Worm (Caenorhabditis elegans) whole organism, young adult: ENCODE measurements around the gene eff-1.

ENCODE experiments used
- C06A6.2 ChIP-seq: fragments of 200-800 bp; sonication (Bioruptor generic); conservative IDR thresholded peaks from 2 replicates; pipeline ENCODE4 v1.3.6; 2022; ENCODE audit warnings: missing genetic modification characterization, missing compliant biosample characterization
- D2030.7 ChIP-seq: fragments of 200-800 bp; sonication (Bioruptor generic); IDR thresholded peaks from 2 replicates; pipeline ENCODE4 v1.3.6; 2022; ENCODE audit warnings: missing genetic modification reagents, missing genetic modification characterization, missing compliant biosample characterization
- F22D6.2 ChIP-seq: sonication (generic microtip); optimal IDR thresholded peaks from 2 replicates; lab custom pipeline; 2016; ENCODE audit warnings: mild to moderate bottlenecking, missing genetic modification characterization, missing compliant biosample characterization
- F39B2.1 ChIP-seq: fragments of 200-800 bp; sonication (Bioruptor generic); IDR thresholded peaks from 2 replicates; pipeline ENCODE4 v1.3.6; 2022; ENCODE audit warnings: missing genetic modification reagents, missing genetic modification characterization, missing compliant biosample characterization
- F49E8.2 ChIP-seq: sonication (generic microtip); optimal IDR thresholded peaks from 3 replicates; lab custom pipeline; 2017; ENCODE audit warnings: missing genetic modification characterization, mild to moderate bottlenecking, missing compliant biosample characterization, antibody characterized with exemption, moderate library complexity; ENCODE audit not compliant: insufficient read depth
- F57C9.4 ChIP-seq: sonication (generic microtip); optimal IDR thresholded peaks from 2 replicates; lab custom pipeline; 2017; ENCODE audit warnings: mild to moderate bottlenecking, missing genetic modification characterization, missing compliant biosample characterization
- T26A5.8 ChIP-seq: sonication (generic microtip); optimal IDR thresholded peaks from 2 replicates; lab custom pipeline; 2016; ENCODE audit warnings: missing genetic modification characterization, missing compliant biosample characterization
- Y53G8AR.9 ChIP-seq: fragments of 200-800 bp; sonication (Bioruptor generic); conservative IDR thresholded peaks from 2 replicates; pipeline ENCODE4 v1.3.6; 2022; ENCODE audit warnings: missing genetic modification reagents, missing genetic modification characterization, missing compliant biosample characterization
- Y79H2A.3 ChIP-seq: fragments of 200-800 bp; sonication (Bioruptor generic); conservative IDR thresholded peaks from 2 replicates; pipeline ENCODE4 v1.3.6; 2022; ENCODE audit warnings: missing genetic modification reagents, missing genetic modification characterization, missing compliant biosample characterization
- akir-1 ChIP-seq: fragments of 200-800 bp; sonication (Bioruptor generic); optimal IDR thresholded peaks from 2 replicates; lab custom pipeline; 2018; ENCODE audit warnings: mild to moderate bottlenecking, missing genetic modification characterization, moderate library complexity, missing compliant biosample characterization
- aptf-3 ChIP-seq: fragments of 200-800 bp; sonication (Bioruptor generic); IDR thresholded peaks from 2 replicates; pipeline ENCODE4 v1.3.6; 2022; ENCODE audit warnings: missing genetic modification characterization, missing compliant biosample characterization
- athp-1 ChIP-seq: sonication (generic microtip); optimal IDR thresholded peaks from 2 replicates; lab custom pipeline; 2017; ENCODE audit warnings: mild to moderate bottlenecking, missing genetic modification characterization, missing compliant biosample characterization
- bed-2 ChIP-seq: fragments of 200-800 bp; sonication (Bioruptor generic); IDR thresholded peaks from 2 replicates; pipeline ENCODE4 v1.3.6; 2022; ENCODE audit warnings: missing genetic modification reagents, missing genetic modification characterization, missing compliant biosample characterization
- ceh-100 ChIP-seq: fragments of 200-800 bp; sonication (Bioruptor generic); IDR thresholded peaks from 2 replicates; pipeline ENCODE4 v1.3.6; 2022; ENCODE audit warnings: missing genetic modification reagents, missing genetic modification characterization, missing compliant biosample characterization
- ceh-27 ChIP-seq: fragments of 200-800 bp; sonication (Bioruptor generic); optimal IDR thresholded peaks from 2 replicates; lab custom pipeline; 2018; ENCODE audit warnings: mild to moderate bottlenecking, missing genetic modification characterization, moderate library complexity, missing compliant biosample characterization
- ceh-79 ChIP-seq: sonication (generic microtip); optimal IDR thresholded peaks from 2 replicates; lab custom pipeline; 2017; ENCODE audit warnings: mild to moderate bottlenecking, missing genetic modification characterization, missing compliant biosample characterization
- fkh-3 ChIP-seq: sonication (generic microtip); optimal IDR thresholded peaks from 2 replicates; lab custom pipeline; 2016; ENCODE audit warnings: mild to moderate bottlenecking, missing genetic modification characterization, missing compliant biosample characterization
- him-1 ChIP-seq: sonication (generic microtip); optimal IDR thresholded peaks from 2 replicates; lab custom pipeline; 2016; ENCODE audit warnings: missing genotype, missing genetic modification reagents, missing genetic modification characterization, missing compliant biosample characterization
- hlh-12 ChIP-seq: sonication (generic microtip); optimal IDR thresholded peaks from 2 replicates; lab custom pipeline; 2016; ENCODE audit warnings: missing genetic modification characterization, missing compliant biosample characterization
- hsf-1 ChIP-seq: fragments of 200-800 bp; sonication (Bioruptor generic); IDR thresholded peaks from 2 replicates; pipeline ENCODE4 v1.3.6; 2022; ENCODE audit warnings: missing genetic modification reagents, missing genetic modification characterization, missing compliant biosample characterization
- lin-26 ChIP-seq: fragments of 200-800 bp; sonication (Bioruptor generic); IDR thresholded peaks from 2 replicates; pipeline ENCODE4 v1.3.6; 2022; ENCODE audit warnings: missing genetic modification reagents, missing genetic modification characterization, missing compliant biosample characterization
- lsl-1 ChIP-seq: fragments of 200-800 bp; sonication (Bioruptor generic); optimal IDR thresholded peaks from 2 replicates; lab custom pipeline; 2018; ENCODE audit warnings: mild to moderate bottlenecking, missing genetic modification characterization, moderate library complexity, missing compliant biosample characterization
- madf-10 ChIP-seq: sonication (generic microtip); optimal IDR thresholded peaks from 2 replicates; lab custom pipeline; 2016; ENCODE audit warnings: mild to moderate bottlenecking, missing genetic modification characterization, missing compliant biosample characterization
- madf-3 ChIP-seq: fragments of 200-800 bp; sonication (Bioruptor generic); IDR thresholded peaks from 2 replicates; pipeline ENCODE4 v1.3.6; 2022; ENCODE audit warnings: missing genetic modification reagents, missing genetic modification characterization, missing compliant biosample characterization
- mxl-1 ChIP-seq: sonication (generic microtip); optimal IDR thresholded peaks from 2 replicates; lab custom pipeline; 2016; ENCODE audit warnings: missing genetic modification characterization, missing compliant biosample characterization
- nfya-2 ChIP-seq: fragments of 200-800 bp; sonication (Bioruptor generic); IDR thresholded peaks from 2 replicates; pipeline ENCODE4 v1.3.6; 2022; ENCODE audit warnings: missing genetic modification reagents, missing genetic modification characterization, missing compliant biosample characterization
- nhr-27 ChIP-seq: fragments of 200-800 bp; sonication (Bioruptor generic); optimal IDR thresholded peaks from 2 replicates; lab custom pipeline; 2018; ENCODE audit warnings: mild to moderate bottlenecking, missing genetic modification characterization, moderate library complexity, missing compliant biosample characterization
- nhr-80 ChIP-seq: sonication (generic microtip); optimal IDR thresholded peaks from 2 replicates; lab custom pipeline; 2016; ENCODE audit warnings: missing genetic modification characterization, missing compliant biosample characterization
- nhr-90 ChIP-seq: sonication (generic microtip); optimal IDR thresholded peaks from 2 replicates; lab custom pipeline; 2016; ENCODE audit warnings: missing genotype, mild to moderate bottlenecking, missing genetic modification characterization, missing compliant biosample characterization
- rec-8 ChIP-seq, 2 experiments: sonication (generic microtip); optimal IDR thresholded peaks; 2 replicates each; lab custom pipeline; 2016; ENCODE audit warnings: mild to moderate bottlenecking in 2 of 2, missing genetic modification characterization in 2 of 2, missing genetic modification reagents in 2 of 2, missing genotype in 2 of 2, missing biosample characterization in 1 of 2, missing compliant biosample characterization in 1 of 2, moderate library complexity in 1 of 2
- repo-1 ChIP-seq: sonication (generic microtip); optimal IDR thresholded peaks from 2 replicates; lab custom pipeline; 2017; ENCODE audit warnings: mild to moderate bottlenecking, missing genetic modification characterization, missing compliant biosample characterization
- sdz-38 ChIP-seq: sonication (generic microtip); optimal IDR thresholded peaks from 2 replicates; lab custom pipeline; 2016; ENCODE audit warnings: missing genotype, missing genetic modification characterization, missing compliant biosample characterization
- snpc-1.1 ChIP-seq: sonication (generic microtip); optimal IDR thresholded peaks from 2 replicates; lab custom pipeline; 2017; ENCODE audit warnings: missing genetic modification characterization, mild to moderate bottlenecking, missing compliant biosample characterization, antibody characterized with exemption, moderate library complexity, missing genotype, missing genetic modification reagents; ENCODE audit not compliant: insufficient read depth
- snpc-1.3 ChIP-seq: sonication (generic microtip); optimal IDR thresholded peaks from 2 replicates; lab custom pipeline; 2017; ENCODE audit warnings: missing genetic modification characterization, mild to moderate bottlenecking, missing compliant biosample characterization, antibody characterized with exemption, moderate library complexity, missing genotype, missing genetic modification reagents; ENCODE audit not compliant: insufficient read depth
- zfh-2 ChIP-seq: fragments of 200-800 bp; sonication (Bioruptor generic); conservative IDR thresholded peaks from 2 replicates; pipeline ENCODE4 v1.3.6; 2022; ENCODE audit warnings: missing genetic modification reagents, missing genetic modification characterization, missing compliant biosample characterization
- ztf-18 ChIP-seq: sonication (generic microtip); optimal IDR thresholded peaks from 2 replicates; lab custom pipeline; 2016; ENCODE audit warnings: missing genotype, mild to moderate bottlenecking, missing genetic modification characterization, missing compliant biosample characterization

Gene eff-1

DNA sequence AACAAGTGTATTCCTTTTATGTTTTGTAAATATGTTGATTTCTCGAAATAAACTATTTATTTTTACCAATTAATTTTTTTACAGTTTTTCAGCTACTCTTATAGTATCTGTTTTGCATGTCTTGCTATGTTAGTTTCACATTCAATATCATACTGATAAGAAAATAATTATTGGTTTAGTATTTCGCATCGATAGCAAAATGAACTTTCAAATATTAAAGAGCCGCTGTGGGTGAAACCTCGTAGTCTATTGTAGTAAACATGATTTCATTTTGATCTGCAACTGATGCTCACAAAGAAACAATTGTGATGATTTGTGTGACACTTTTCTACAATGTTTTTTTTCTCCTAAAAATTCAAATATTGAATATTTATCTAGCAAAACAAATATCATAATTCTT is 45.7 kb downstream of the eff-1 start:
- TF ChIP-seq zfh-2 (GFP tag; lab: Robert Waterston, UW) (no peak), ceh-27 (GFP tag; lab: Kevin White, UChicago) (no peak), snpc-1.3 (tag; lab: Kevin White, UChicago) (no peak), nhr-90 (tag; lab: Kevin White, UChicago) (no peak), sdz-38 (tag; lab: Kevin White, UChicago) (no peak), C06A6.2 (GFP tag; lab: Robert Waterston, UW) (no peak), madf-10 (tag; lab: Kevin White, UChicago) (no peak), hlh-12 (no peak), lin-26 (GFP tag; lab: Robert Waterston, UW) (no peak), nhr-80 (tag; lab: Kevin White, UChicago) (no peak), rec-8 (tag; optimal IDR thresholded peaks at IDR 0.05; lab: Kevin White, UChicago) (no peak)

DNA sequence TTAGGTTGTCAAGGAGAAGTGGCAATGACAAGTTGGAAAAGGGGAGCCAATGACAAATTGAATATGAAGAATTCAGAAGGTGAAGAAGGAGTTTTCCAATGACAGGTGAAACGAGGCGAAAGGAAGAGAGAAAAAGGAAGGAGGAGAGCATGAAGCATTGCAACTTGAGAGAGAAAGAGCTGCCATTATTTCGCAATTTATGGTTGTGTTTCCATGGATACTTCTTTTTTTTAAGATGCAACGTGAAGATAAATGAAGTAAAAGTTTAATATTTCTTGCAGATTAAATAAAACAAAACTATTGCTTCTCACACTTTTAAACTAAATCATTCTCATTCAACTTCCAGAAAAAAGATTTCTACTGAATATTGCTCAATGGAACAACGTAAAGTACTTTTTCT is 47.7 kb downstream of the eff-1 start, which contains the start of gene F49E12.8:
TSS of gene F49E12.8 (minus strand) at position 101 of the 400 bp plus-strand sequence.
- TF ChIP-seq D2030.7 (GFP tag; lab: Robert Waterston, UW) (no peak), aptf-3 (no peak), F39B2.1 (GFP tag; lab: Robert Waterston, UW) (no peak), fkh-3 (tag; lab: Kevin White, UChicago) (no peak), madf-10 (tag; lab: Kevin White, UChicago) (no peak), F57C9.4 (no peak), nfya-2 (GFP tag; lab: Robert Waterston, UW) (no peak), nhr-27 (tag; lab: Kevin White, UChicago) (no peak), snpc-1.3 (tag; lab: Kevin White, UChicago) (no peak), ceh-79 (tag; lab: Kevin White, UChicago) (no peak), F49E8.2 (no peak), snpc-1.1 (tag; lab: Kevin White, UChicago) (no peak), Y79H2A.3 (GFP tag; lab: Robert Waterston, UW) (no peak), akir-1 (GFP tag; lab: Kevin White, UChicago) (no peak), mxl-1 (tag; lab: Kevin White, UChicago) (no peak), athp-1 (tag; lab: Kevin White, UChicago) (no peak), ceh-27 (GFP tag; lab: Kevin White, UChicago) (no peak), ztf-18 (no peak), ceh-100 (GFP tag; lab: Robert Waterston, UW) (no peak)
- TF ChIP-seq, all 124 proteins: peak for 0

DNA sequence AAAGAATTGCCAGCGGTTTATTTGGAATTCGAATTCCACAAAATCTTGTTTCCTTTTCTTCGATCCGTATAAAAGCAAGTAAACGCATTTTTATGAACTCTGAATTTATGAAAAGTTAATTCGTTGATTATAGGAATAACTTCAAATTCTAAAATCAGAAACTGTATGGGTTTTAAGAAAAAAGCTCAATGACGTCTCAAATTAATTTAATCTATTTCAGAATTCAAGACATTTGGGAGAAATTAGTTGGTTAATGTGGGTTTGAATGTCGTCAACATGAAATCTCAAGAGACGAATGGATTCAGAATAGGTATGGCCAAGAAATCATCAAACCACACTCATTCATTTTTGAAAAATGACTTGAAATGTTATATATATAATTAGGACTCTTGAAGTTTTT is 49.6 kb downstream of the eff-1 start, which contains the start of gene F49E12.7:
TSS of gene F49E12.7 (minus strand) at position 101 of the 400 bp plus-strand sequence.
- no peak for TF ChIP-seq F49E8.2
- TF ChIP-seq bed-2 (GFP tag; lab: Robert Waterston, UW) = no peak
- no peak for TF ChIP-seq ceh-100 (GFP tag; lab: Robert Waterston, UW)
- TF ChIP-seq him-1 = no peak
- TF ChIP-seq repo-1 = no peak
- no peak for TF ChIP-seq Y53G8AR.9 (GFP tag; lab: Robert Waterston, UW)
- TF ChIP-seq madf-3 (GFP tag; lab: Robert Waterston, UW) = no peak
- TF ChIP-seq hsf-1 = no peak
- TF ChIP-seq akir-1 (GFP tag; lab: Kevin White, UChicago) = no peak
- no peak for TF ChIP-seq lsl-1 (GFP tag; lab: Kevin White, UChicago)
- no peak for TF ChIP-seq aptf-3
- no peak for TF ChIP-seq T26A5.8 (tag; lab: Kevin White, UChicago)
- TF ChIP-seq F22D6.2 (tag; lab: Kevin White, UChicago) = no peak
